Worm (Caenorhabditis elegans): ENCODE results near the gene sip-1.

The sip-1 gene

ce11 chrIII:10461164-10461546 lies 45.4 kb downstream of the sip-1 start, which contains the start of gene atx-2 (continued):
- TF ChIP-seq Y53F4B.3 (GFP tag; IDR thresholded peaks at IDR 0.05), result no peak
- peak; percentile 96 for TF ChIP-seq mcd-1 (GFP tag; IDR thresholded peaks at IDR 0.05)
- TF ChIP-seq lsl-1 (GFP tag; optimal IDR thresholded peaks at IDR 0.05), result peak; percentile 76
- peak; percentile 50; the same call in 1 of the 2 replicates for TF ChIP-seq B0019.2 (GFP tag; conservative IDR thresholded peaks at IDR 0.05)
- TF ChIP-seq B0261.1 (tag; optimal IDR thresholded peaks at IDR 0.05), result no peak
- peak; percentile 92 for TF ChIP-seq madf-3 (GFP tag; IDR thresholded peaks at IDR 0.05)
- TF ChIP-seq madf-6 (GFP tag; IDR thresholded peaks at IDR 0.05), result peak; percentile 89
- peak; percentile 74 for TF ChIP-seq lin-40 (tag; optimal IDR thresholded peaks at IDR 0.05)
- TF ChIP-seq attf-3 (GFP tag; conservative IDR thresholded peaks at IDR 0.05), result peak; percentile 70
- 0 out of 2 replicates have a peak, but pooled peaks have one; percentile 48 for TF ChIP-seq F39B2.1 (GFP tag; IDR thresholded peaks at IDR 0.05)
- no peak for TF ChIP-seq bed-1 (GFP tag; IDR thresholded peaks at IDR 0.05)
- TF ChIP-seq aptf-2 (GFP tag; conservative IDR thresholded peaks at IDR 0.05), result peak; percentile 80
- no peak for TF ChIP-seq F57C9.4 (tag; optimal IDR thresholded peaks at IDR 0.05)
- TF ChIP-seq F37B4.10 (GFP tag; IDR thresholded peaks at IDR 0.05), result 0 out of 2 replicates have a peak, but pooled peaks have one; percentile 87
- peak; percentile 84 for TF ChIP-seq C17E4.6 (GFP tag; IDR thresholded peaks at IDR 0.05)
- peak; percentile 79 for TF ChIP-seq egrh-3 (GFP tag; IDR thresholded peaks at IDR 0.05)
- peak; percentile 83 for TF ChIP-seq hmg-20 (GFP tag; IDR thresholded peaks at IDR 0.05)
- peak; percentile 97 for TF ChIP-seq dox-1 (GFP tag; IDR thresholded peaks at IDR 0.05)
- TF ChIP-seq Y53G8AR.9 (GFP tag; conservative IDR thresholded peaks at IDR 0.05), result peak; percentile 87
- TF ChIP-seq tbx-9 (tag; optimal IDR thresholded peaks at IDR 0.05; ENCODE audit: borderline replicate concordance), result no peak
- peak; percentile 97 for TF ChIP-seq F52B5.7 (tag; optimal IDR thresholded peaks at IDR 0.05)
- TF ChIP-seq hmg-1.2 (GFP tag; IDR thresholded peaks at IDR 0.05), result peak; percentile 83
- peak; percentile 86 for TF ChIP-seq Y67H2A.10 (GFP tag; conservative IDR thresholded peaks at IDR 0.05)
- TF ChIP-seq madf-8 (GFP tag; conservative IDR thresholded peaks at IDR 0.05), result peak; percentile 61
- peak; percentile 83 for TF ChIP-seq atf-7 (tag; optimal IDR thresholded peaks at IDR 0.05)
- TF ChIP-seq lag-1 (GFP tag; IDR thresholded peaks at IDR 0.05), result no peak
- peak; percentile 91 for TF ChIP-seq lin-54 (GFP tag; optimal IDR thresholded peaks at IDR 0.05)
- peak; percentile 84 for TF ChIP-seq K12H6.12 (tag; optimal IDR thresholded peaks at IDR 0.05)
- TF ChIP-seq lir-1 (GFP tag; conservative IDR thresholded peaks at IDR 0.05), result peak; percentile 83
- peak; percentile 88 for TF ChIP-seq ets-4 (GFP tag; optimal IDR thresholded peaks at IDR 0.05)
- peak; percentile 66 for TF ChIP-seq F10E7.11 (tag; optimal IDR thresholded peaks at IDR 0.05)
- TF ChIP-seq nfyb-1 (GFP tag; IDR thresholded peaks at IDR 0.05), result peak; percentile 93
- TF ChIP-seq aptf-3 (GFP tag; IDR thresholded peaks at IDR 0.05), result peak; percentile 78; the same call in 1 of the 2 replicates
- TF ChIP-seq Y56A3A.18 (GFP tag; IDR thresholded peaks at IDR 0.05), result no peak
- peak; percentile 64 for TF ChIP-seq T26A5.8 (tag; optimal IDR thresholded peaks at IDR 0.05)
- peak; percentile 96 for TF ChIP-seq ztf-25 (GFP tag; IDR thresholded peaks at IDR 0.05)
- TF ChIP-seq let-607 (tag; optimal IDR thresholded peaks at IDR 0.05), result peak; percentile 61 to 84
- TF ChIP-seq nhr-120 (GFP tag; IDR thresholded peaks at IDR 0.05), result no peak
- peak; percentile 81 for TF ChIP-seq repo-1 (tag; optimal IDR thresholded peaks at IDR 0.05)
- TF ChIP-seq athp-1 (tag; optimal IDR thresholded peaks at IDR 0.05), result peak; percentile 96
- peak in 2 of 3 experiments; percentile 70 to 80 for TF ChIP-seq lin-35 (GFP tag; optimal IDR thresholded peaks at IDR 0.05)
- TF ChIP-seq die-1 (tag; optimal IDR thresholded peaks at IDR 0.05), result peak; percentile 90
- TF ChIP-seq ZK185.1 (tag; optimal IDR thresholded peaks at IDR 0.05; ENCODE audit: poor library complexity, severe bottlenecking), result peak; percentile 96
- TF ChIP-seq sea-2 (GFP tag; IDR thresholded peaks at IDR 0.05), result 0 out of 2 replicates have a peak, but pooled peaks have one; percentile 70
- peak; percentile 82 for TF ChIP-seq cebp-1 (GFP tag; IDR thresholded peaks at IDR 0.05)
- TF ChIP-seq cebp-1 (tag; optimal IDR thresholded peaks at IDR 0.05), result peak; percentile 95
- TF ChIP-seq ceh-100 (GFP tag; IDR thresholded peaks at IDR 0.05), result peak; percentile 99
- peak; percentile 55 for TF ChIP-seq xnd-1 (tag; optimal IDR thresholded peaks at IDR 0.05)
- TF ChIP-seq unc-130 (GFP tag; optimal IDR thresholded peaks at IDR 0.05), result peak; percentile 55
